Fruit fly (Drosophila melanogaster) whole organism, adult: ENCODE measurements around the gene Dmtn.

Experiments used
- CG11617 ChIP-seq: fragments of 200-800 bp; sonication (Bioruptor generic); optimal IDR thresholded peaks from 2 replicates; lab custom pipeline; 2017; ENCODE audit warnings: mild to moderate bottlenecking, missing biosample characterization, missing genetic modification reagents, missing genetic modification characterization
- CG12768 ChIP-seq: fragments of 200-800 bp; sonication (Bioruptor generic); optimal IDR thresholded peaks from 2 replicates; lab custom pipeline; 2017; ENCODE audit warnings: missing biosample characterization, missing genetic modification characterization, mild to moderate bottlenecking, moderate library complexity, missing genetic modification reagents
- CG14711 ChIP-seq: fragments of 200-800 bp; sonication (Bioruptor generic); optimal IDR thresholded peaks from 2 replicates; lab custom pipeline; 2018; ENCODE audit warnings: missing biosample characterization, mild to moderate bottlenecking, missing genetic modification characterization, moderate library complexity
- CG1620 ChIP-seq: fragments of 200-800 bp; sonication (Bioruptor generic); optimal IDR thresholded peaks from 2 replicates; lab custom pipeline; 2016; ENCODE audit warnings: missing biosample characterization, missing genetic modification characterization
- CG33017 ChIP-seq: fragments of 200-800 bp; sonication (Bioruptor generic); optimal IDR thresholded peaks from 2 replicates; lab custom pipeline; 2018; ENCODE audit warnings: missing biosample characterization, mild to moderate bottlenecking, missing genetic modification characterization, moderate library complexity
- CG5204 ChIP-seq: fragments of 200-800 bp; sonication (Bioruptor generic); optimal IDR thresholded peaks from 2 replicates; lab custom pipeline; 2016; ENCODE audit warnings: missing biosample characterization, missing genetic modification characterization
- CG7045 ChIP-seq: fragments of 200-800 bp; sonication (Bioruptor generic); optimal IDR thresholded peaks from 2 replicates; lab custom pipeline; 2017; ENCODE audit warnings: missing biosample characterization, mild to moderate bottlenecking, missing genetic modification characterization
- CG7101 ChIP-seq: fragments of 200-800 bp; sonication (Bioruptor generic); optimal IDR thresholded peaks from 2 replicates; lab custom pipeline; 2018; ENCODE audit warnings: missing biosample characterization, mild to moderate bottlenecking, missing genetic modification characterization, moderate library complexity
- Clk ChIP-seq: fragments of 200-800 bp; sonication (Bioruptor generic); optimal IDR thresholded peaks from 2 replicates; lab custom pipeline; 2017; ENCODE audit warnings: missing biosample characterization, missing genetic modification characterization
- Crg-1 ChIP-seq: fragments of 200-800 bp; sonication (Bioruptor generic); optimal IDR thresholded peaks from 2 replicates; lab custom pipeline; 2016; ENCODE audit warnings: missing biosample characterization, missing genetic modification characterization
- Hr96 ChIP-seq: fragments of 200-800 bp; sonication (Bioruptor generic); optimal IDR thresholded peaks from 2 replicates; lab custom pipeline; 2016; ENCODE audit warnings: missing biosample characterization, missing genetic modification characterization
- Mnt ChIP-seq: fragments of 200-800 bp; sonication (Bioruptor generic); optimal IDR thresholded peaks from 2 replicates; lab custom pipeline; 2016; ENCODE audit warnings: missing biosample characterization, mild to moderate bottlenecking, missing genetic modification characterization
- bab1 ChIP-seq: fragments of 200-800 bp; sonication (Bioruptor generic); optimal IDR thresholded peaks from 3 replicates; lab custom pipeline; 2019; ENCODE audit warnings: missing biosample characterization, mild to moderate bottlenecking, missing genetic modification characterization, moderate library complexity
- cic ChIP-seq: fragments of 200-800 bp; sonication (Bioruptor generic); optimal IDR thresholded peaks from 2 replicates; lab custom pipeline; 2017; ENCODE audit warnings: missing biosample characterization, mild to moderate bottlenecking, missing genetic modification characterization, moderate library complexity
- cnc ChIP-seq, 2 experiments: fragments of >200 bp; optimal IDR thresholded peaks; 2 replicates each; lab custom pipeline; 2017
- kay ChIP-seq: fragments of 200-800 bp; sonication (Bioruptor generic); peaks from one replicate; lab custom pipeline; 2016; ENCODE audit warnings: missing biosample characterization, missing genetic modification characterization, borderline replicate concordance
- ovo ChIP-seq: fragments of 200-800 bp; sonication (Bioruptor generic); optimal IDR thresholded peaks from 2 replicates; lab custom pipeline; 2016; ENCODE audit warnings: missing biosample characterization, missing genetic modification characterization
- pad ChIP-seq: fragments of 200-800 bp; sonication (Bioruptor generic); optimal IDR thresholded peaks from 3 replicates; lab custom pipeline; 2017; ENCODE audit warnings: missing biosample characterization, missing genetic modification characterization, mild to moderate bottlenecking, moderate library complexity, missing genetic modification reagents
- tj ChIP-seq: fragments of 200-800 bp; sonication (Bioruptor generic); optimal IDR thresholded peaks from 3 replicates; lab custom pipeline; 2017; ENCODE audit warnings: missing biosample characterization, mild to moderate bottlenecking, missing genetic modification characterization, moderate library complexity
- toe ChIP-seq: fragments of 200-800 bp; sonication (Bioruptor generic); optimal IDR thresholded peaks from 2 replicates; lab custom pipeline; 2016; ENCODE audit warnings: missing biosample characterization, missing genetic modification characterization

Gene Dmtn

DNA sequence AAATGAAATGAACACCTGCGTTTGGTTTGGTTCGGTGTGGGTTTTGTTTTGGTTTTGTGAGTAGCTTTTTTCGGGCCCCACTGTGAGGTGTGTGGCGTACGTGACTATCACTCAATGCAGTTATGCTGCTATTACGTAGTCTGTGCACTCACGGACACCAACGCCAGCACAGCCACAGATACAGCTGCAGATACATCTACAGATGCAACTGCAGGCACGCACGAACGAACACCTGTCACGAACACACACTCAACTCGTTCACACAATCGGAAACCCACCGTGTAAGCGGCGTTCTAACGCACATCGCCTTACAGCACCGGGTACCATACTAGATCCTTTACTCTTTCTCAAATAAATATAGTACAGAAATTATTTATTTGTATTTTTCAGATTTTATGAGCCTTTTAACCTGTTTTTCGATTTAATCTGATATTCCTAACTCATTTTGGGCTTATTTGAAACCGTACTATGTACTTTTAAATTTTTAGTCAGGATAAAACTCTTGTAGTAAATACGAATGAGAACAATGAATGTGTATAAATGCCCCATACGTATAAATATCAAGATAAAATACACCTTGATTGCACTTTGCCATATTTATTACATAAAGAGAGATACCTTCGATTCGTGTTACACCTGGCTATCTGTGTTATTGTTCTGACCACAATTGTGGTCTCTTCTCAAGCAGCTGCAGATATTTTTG lies 19.9 kb upstream of the Dmtn start:
- TF ChIP-seq CG5204 (GFP tag; lab: Kevin White, UChicago), result peak; percentile 6
- no peak for TF ChIP-seq CG1620 (GFP tag; lab: Kevin White, UChicago)
- TF ChIP-seq CG7045 (GFP tag; lab: Kevin White, UChicago), result peak; percentile 30

dm6 chr3R:6423984-6424602 lies 18.4 kb upstream of the Dmtn start:
- TF ChIP-seq CG14711 (tag; lab: Kevin White, UChicago), result peak; percentile 36
- TF ChIP-seq pad, result peak; percentile 5
- TF ChIP-seq CG1620 (GFP tag; lab: Kevin White, UChicago), result peak; percentile 5
- TF ChIP-seq CG33017, result peak; percentile 52
- peak; percentile 78 for TF ChIP-seq Hr96 (GFP tag; lab: Kevin White, UChicago)
- no peak for TF ChIP-seq ovo (GFP tag; lab: Kevin White, UChicago)
- TF ChIP-seq cnc (optimal IDR thresholded peaks at IDR 0.05; lab: Kevin White, UChicago), result no peak
- peak; percentile 59 for TF ChIP-seq bab1 (GFP tag; lab: Kevin White, UChicago)
- peak; percentile 33 for TF ChIP-seq CG12768 (GFP tag; lab: Kevin White, UChicago)
- no peak for TF ChIP-seq Mnt (GFP tag; lab: Kevin White, UChicago)
- TF ChIP-seq CG5204 (GFP tag; lab: Kevin White, UChicago), result no peak
- no peak for TF ChIP-seq tj (GFP tag; lab: Kevin White, UChicago)
- TF ChIP-seq cic (GFP tag; lab: Kevin White, UChicago), result no peak
- TF ChIP-seq toe, result peak; percentile 42
- TF ChIP-seq CG11617, result peak; percentile 11
- TF ChIP-seq CG7045 (GFP tag; lab: Kevin White, UChicago), result peak; percentile 39
- no peak for TF ChIP-seq kay
- no peak for TF ChIP-seq Crg-1 (GFP tag; lab: Kevin White, UChicago)
- TF ChIP-seq CG7101 (tag; lab: Kevin White, UChicago), result peak; percentile 63
- no peak for TF ChIP-seq Clk (GFP tag; lab: Kevin White, UChicago)

DNA sequence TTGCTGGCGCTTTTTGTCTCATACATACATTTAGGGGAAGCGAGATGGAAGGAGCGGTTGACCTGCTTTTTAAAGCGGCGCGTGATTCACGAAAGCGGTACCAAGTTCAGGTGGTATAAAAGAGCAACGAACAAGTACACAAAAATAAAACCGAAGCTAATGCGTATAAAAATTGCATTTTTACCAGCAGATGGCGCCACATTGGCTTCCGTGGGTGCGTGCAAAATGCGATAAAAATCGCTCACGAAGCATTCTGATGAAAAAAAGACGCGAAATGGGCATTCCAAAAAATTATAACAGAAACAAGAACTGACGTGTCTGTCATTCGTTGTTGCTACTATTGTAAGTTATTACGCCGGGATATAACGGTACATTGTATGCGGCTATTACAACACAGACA lies 17.4 kb upstream of the Dmtn start:
- TF ChIP-seq Clk (GFP tag; lab: Kevin White, UChicago) (no peak), Mnt (GFP tag; lab: Kevin White, UChicago) (no peak), CG7045 (GFP tag; lab: Kevin White, UChicago) (no peak), Hr96 (GFP tag; lab: Kevin White, UChicago) (no peak), pad (no peak), CG5204 (GFP tag; lab: Kevin White, UChicago) (no peak), CG12768 (GFP tag; lab: Kevin White, UChicago) (no peak), tj (GFP tag; lab: Kevin White, UChicago) (peak; percentile 52), CG7101 (tag; lab: Kevin White, UChicago) (no peak), ovo (GFP tag; lab: Kevin White, UChicago) (peak; percentile 18), cnc (optimal IDR thresholded peaks at IDR 0.05; lab: Kevin White, UChicago) (no peak), CG14711 (tag; lab: Kevin White, UChicago) (no peak), CG33017 (no peak), CG11617 (no peak)

- TF ChIP-seq CG33017 (no peak), tj (GFP tag; lab: Kevin White, UChicago) (peak; percentile 80), CG12768 (GFP tag; lab: Kevin White, UChicago) (peak; percentile 11), cic (GFP tag; lab: Kevin White, UChicago) (peak; percentile 62), toe (no peak)
Measured at dm6 chr3R:6421712-6422141, 16.0 kb upstream of the Dmtn start.

DNA sequence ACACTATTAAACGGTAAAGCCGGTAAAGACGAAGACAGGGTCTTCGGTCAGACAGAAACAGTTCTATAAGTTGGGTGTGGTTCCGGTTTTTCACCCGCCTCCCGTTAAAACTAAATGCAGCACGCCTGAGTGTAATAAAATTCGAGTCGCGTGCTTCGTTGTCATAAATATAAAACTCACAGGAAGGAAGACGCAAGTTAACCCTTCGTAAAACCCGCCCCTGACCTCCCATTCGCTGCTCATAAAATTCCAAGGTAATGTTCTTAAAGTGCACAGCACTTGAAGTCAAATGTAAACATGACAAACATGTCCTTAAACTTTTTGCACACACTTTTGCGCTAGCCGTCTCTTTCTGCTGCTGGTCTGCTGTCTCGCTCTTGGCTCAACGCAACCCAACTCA lies 15.6 kb upstream of the Dmtn start:
- no peak for TF ChIP-seq CG12768 (GFP tag; lab: Kevin White, UChicago)
- TF ChIP-seq tj (GFP tag; lab: Kevin White, UChicago), result no peak
- TF ChIP-seq Hr96 (GFP tag; lab: Kevin White, UChicago), result no peak
- no peak for TF ChIP-seq CG14711 (tag; lab: Kevin White, UChicago)
- TF ChIP-seq pad, result no peak
- TF ChIP-seq cnc (optimal IDR thresholded peaks at IDR 0.05; lab: Kevin White, UChicago), result no peak
- TF ChIP-seq Crg-1 (GFP tag; lab: Kevin White, UChicago), result no peak
- TF ChIP-seq CG11617, result no peak
- TF ChIP-seq CG7045 (GFP tag; lab: Kevin White, UChicago), result no peak
- TF ChIP-seq toe, result no peak
- no peak for TF ChIP-seq CG7101 (tag; lab: Kevin White, UChicago)
- no peak for TF ChIP-seq CG1620 (GFP tag; lab: Kevin White, UChicago)
- TF ChIP-seq Clk (GFP tag; lab: Kevin White, UChicago), result no peak
- no peak for TF ChIP-seq CG33017
- no peak for TF ChIP-seq CG5204 (GFP tag; lab: Kevin White, UChicago)
- no peak for TF ChIP-seq cic (GFP tag; lab: Kevin White, UChicago)
- no peak for TF ChIP-seq ovo (GFP tag; lab: Kevin White, UChicago)
- TF ChIP-seq Mnt (GFP tag; lab: Kevin White, UChicago), result no peak
- no peak for TF ChIP-seq bab1 (GFP tag; lab: Kevin White, UChicago)

dm6 chr3R:6419942-6420341 lies 14.2 kb upstream of the Dmtn start:
- TF ChIP-seq tj (GFP tag; lab: Kevin White, UChicago) (peak; percentile 9), ovo (GFP tag; lab: Kevin White, UChicago) (no peak), Mnt (GFP tag; lab: Kevin White, UChicago) (no peak), CG12768 (GFP tag; lab: Kevin White, UChicago) (peak; percentile 35), CG1620 (GFP tag; lab: Kevin White, UChicago) (no peak)
